Worm (Caenorhabditis elegans): ENCODE measurements around the gene rab-35.

DNA sequence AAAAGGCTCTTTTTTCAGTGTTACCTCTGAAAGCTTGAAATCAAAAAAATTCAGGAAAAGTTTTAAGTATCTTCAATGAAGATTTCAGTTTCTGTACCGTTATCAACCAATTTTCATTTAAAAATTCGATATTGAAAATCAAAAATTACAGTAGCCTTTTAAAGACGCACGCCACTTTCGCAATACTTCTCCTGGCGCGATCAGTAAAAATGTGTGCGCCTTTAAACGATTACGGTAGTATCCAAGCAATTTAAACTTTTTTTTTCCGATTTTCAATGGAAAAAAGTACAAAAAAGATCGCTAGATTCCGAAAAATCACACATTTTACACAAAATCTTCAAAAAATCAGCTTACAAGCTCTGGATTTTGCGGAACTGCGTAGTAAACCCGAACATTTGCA lies 21.5 kb downstream of the rab-35 start:
- TF ChIP-seq ztf-29 (GFP tag; IDR thresholded peaks at IDR 0.05) (no peak), ztf-23 (GFP tag; IDR thresholded peaks at IDR 0.05) (no peak), flt-1 (GFP tag; IDR thresholded peaks at IDR 0.05) (no peak)
